Worm (Caenorhabditis elegans): Measurements from ENCODE around the gene F54C8.7.

The F54C8.7 gene

DNA sequence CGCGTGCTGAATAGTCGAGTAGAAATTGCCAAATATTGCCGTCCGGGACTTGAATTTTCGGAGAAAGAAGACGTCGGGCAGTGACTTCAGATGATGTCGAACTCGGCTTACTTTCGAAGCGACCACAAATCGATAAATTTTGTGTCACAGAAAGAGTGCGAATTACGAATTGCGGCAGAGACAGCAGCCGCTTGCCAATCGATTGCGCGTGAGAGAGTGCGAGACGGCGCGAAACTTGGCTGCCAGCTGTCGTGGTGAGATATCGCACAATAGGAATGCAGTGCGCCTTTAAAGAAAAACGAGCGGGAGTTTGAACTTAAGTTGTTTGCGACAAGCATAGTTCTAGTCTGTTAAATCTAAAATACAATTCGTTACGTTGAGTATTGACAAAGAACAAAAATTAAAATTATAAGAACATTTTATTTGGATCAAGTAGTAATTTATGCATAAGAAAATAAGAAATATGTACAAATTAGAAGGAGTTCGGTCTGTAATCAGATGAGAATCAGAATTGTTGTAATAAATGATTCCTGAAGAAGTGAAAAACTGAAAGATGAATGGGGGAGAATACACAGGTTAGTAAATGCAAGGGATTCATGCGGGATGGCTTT, 10.3 kb downstream of the F54C8.7 start, which contains the start of gene pir-2 (continued):
- peak; percentile 80 for TF ChIP-seq fkh-8 (tag; optimal IDR thresholded peaks at IDR 0.05)
- no peak for TF ChIP-seq sptf-1 (tag; optimal IDR thresholded peaks at IDR 0.05)
- peak; percentile 67 for TF ChIP-seq egl-13 (tag; optimal IDR thresholded peaks at IDR 0.05)
- TF ChIP-seq isw-1 (GFP tag; IDR thresholded peaks at IDR 0.05): peak; percentile 86
- peak; percentile 77 for TF ChIP-seq lin-13 (GFP tag; optimal IDR thresholded peaks at IDR 0.05)
- peak; percentile 33 for TF ChIP-seq C04F5.9 (tag; optimal IDR thresholded peaks at IDR 0.05)
- no peak for TF ChIP-seq pqm-1 (tag; optimal IDR thresholded peaks at IDR 0.05)
- peak; percentile 40 for TF ChIP-seq lin-39 (tag; optimal IDR thresholded peaks at IDR 0.05)
- TF ChIP-seq snu-23 (GFP tag; optimal IDR thresholded peaks at IDR 0.05): peak; percentile 89
- TF ChIP-seq C34B4.2 (tag; optimal IDR thresholded peaks at IDR 0.05): no peak
- no peak for TF ChIP-seq hlh-4 (tag; optimal IDR thresholded peaks at IDR 0.05)
- peak in 1 of 2 experiments; percentile 65 for TF ChIP-seq mdl-1 (tag; optimal IDR thresholded peaks at IDR 0.05)
- TF ChIP-seq ces-1 (GFP tag; optimal IDR thresholded peaks at IDR 0.05): no peak
- no peak; the same call in 1 of the 2 replicates for TF ChIP-seq unc-98 (GFP tag; IDR thresholded peaks at IDR 0.05)
- peak; percentile 70 for TF ChIP-seq nhr-90 (tag; optimal IDR thresholded peaks at IDR 0.05; ENCODE audit: poor library complexity)
- peak; percentile 47 for TF ChIP-seq aha-1 (tag; optimal IDR thresholded peaks at IDR 0.05)
- peak; percentile 92 for TF ChIP-seq skn-1 (tag; optimal IDR thresholded peaks at IDR 0.05)
- TF ChIP-seq jun-1 (tag; optimal IDR thresholded peaks at IDR 0.05): peak; percentile 84
- TF ChIP-seq swsn-7 (tag; optimal IDR thresholded peaks at IDR 0.05): peak; percentile 88
- TF ChIP-seq ceh-8 (GFP tag; optimal IDR thresholded peaks at IDR 0.05): peak; percentile 19
- peak; percentile 89 for TF ChIP-seq mep-1 (tag; optimal IDR thresholded peaks at IDR 0.05)
- TF ChIP-seq nhr-71 (tag; optimal IDR thresholded peaks at IDR 0.05): peak; percentile 91
- TF ChIP-seq rnt-1 (tag; optimal IDR thresholded peaks at IDR 0.05): peak; percentile 91
- TF ChIP-seq zag-1 (tag; optimal IDR thresholded peaks at IDR 0.05): no peak
- TF ChIP-seq dsc-1 (tag; optimal IDR thresholded peaks at IDR 0.05): peak; percentile 57
- TF ChIP-seq dpl-1 (GFP tag; optimal IDR thresholded peaks at IDR 0.05): peak; percentile 93 to 94 (median 94)
- no peak for TF ChIP-seq unc-30 (tag; optimal IDR thresholded peaks at IDR 0.05)
- no peak for TF ChIP-seq ceh-63 (GFP tag; optimal IDR thresholded peaks at IDR 0.05)
- peak; percentile 58 for TF ChIP-seq grh-1 (GFP tag; IDR thresholded peaks at IDR 0.05)
- peak in 1 of 2 experiments; percentile 57 for TF ChIP-seq ztf-11 (tag; optimal IDR thresholded peaks at IDR 0.05)
- TF ChIP-seq tbx-2 (tag; optimal IDR thresholded peaks at IDR 0.05): peak; percentile 88
- TF ChIP-seq egl-27 (tag; optimal IDR thresholded peaks at IDR 0.05): no peak
- peak; percentile 85 for TF ChIP-seq nhr-85 (tag)
- TF ChIP-seq nhr-19 (GFP tag; conservative IDR thresholded peaks at IDR 0.05): peak; percentile 85
- peak; percentile 94 to 96 for TF ChIP-seq efl-1 (optimal IDR thresholded peaks at IDR 0.05)
- peak; percentile 94 to 99 for TF ChIP-seq efl-1 (GFP tag; optimal IDR thresholded peaks at IDR 0.05 in 1 of 2)
- TF ChIP-seq aly-2 (tag; optimal IDR thresholded peaks at IDR 0.05): no peak
- peak; percentile 76 for TF ChIP-seq snpc-4 (tag; optimal IDR thresholded peaks at IDR 0.05)
- no peak for TF ChIP-seq unc-62 (GFP tag; optimal IDR thresholded peaks at IDR 0.05)

DNA sequence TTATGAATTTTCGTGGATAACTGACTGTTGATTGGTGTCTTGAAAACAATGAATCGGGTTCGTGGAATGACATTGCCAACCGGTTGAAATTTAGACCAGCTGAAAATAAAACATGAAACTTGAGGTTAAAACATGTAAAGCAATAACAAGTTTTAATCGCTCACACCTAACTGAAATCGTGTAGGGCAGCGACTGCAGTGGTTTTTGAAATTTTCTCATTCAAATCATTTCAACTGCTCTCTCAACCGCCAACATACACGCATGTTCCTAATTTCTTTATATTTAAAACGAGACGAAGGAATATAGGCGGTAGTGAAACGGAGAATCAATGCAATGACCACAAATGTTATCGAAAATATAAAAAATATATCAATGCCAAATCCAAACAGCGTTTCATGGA, 11.0 kb downstream of the F54C8.7 start:
- TF ChIP-seq isw-1 (GFP tag; IDR thresholded peaks at IDR 0.05) (no peak), ama-1 (optimal IDR thresholded peaks at IDR 0.05) (peak; percentile 36)

DNA sequence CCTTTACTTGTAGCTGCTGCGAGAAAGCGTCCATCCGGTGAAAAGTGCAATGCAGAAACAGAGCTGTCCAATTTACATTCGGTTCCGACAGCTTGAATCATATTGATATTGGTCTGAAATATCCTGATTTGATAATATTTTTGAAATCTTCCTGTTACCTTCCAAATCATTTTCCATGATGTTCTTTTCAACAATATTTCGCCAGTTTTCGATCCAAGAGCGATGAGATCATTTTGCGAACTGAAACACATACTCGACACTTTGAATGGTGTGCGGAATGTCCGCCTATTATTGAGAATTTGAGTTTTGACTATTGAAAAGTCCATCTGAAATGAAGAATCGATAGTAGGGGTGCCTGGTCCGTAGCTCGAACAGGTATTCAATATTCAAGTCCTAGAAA, 12.7 kb downstream of the F54C8.7 start, which contains the start of gene emb-30:
TSS of gene emb-30 (minus strand) at position 328 of the 400 bp plus-strand sequence.
- TF ChIP-seq lin-35 (GFP tag; optimal IDR thresholded peaks at IDR 0.05) (no peak), snu-23 (GFP tag; optimal IDR thresholded peaks at IDR 0.05) (no peak), ceh-90 (tag; optimal IDR thresholded peaks at IDR 0.05) (no peak), egl-27 (tag; optimal IDR thresholded peaks at IDR 0.05) (no peak), nhr-90 (tag; optimal IDR thresholded peaks at IDR 0.05; ENCODE audit: poor library complexity) (peak; percentile 7), nhr-11 (tag; optimal IDR thresholded peaks at IDR 0.05) (no peak), sptf-1 (tag; optimal IDR thresholded peaks at IDR 0.05) (no peak), nhr-85 (tag) (no peak), dsc-1 (tag; optimal IDR thresholded peaks at IDR 0.05) (no peak), mep-1 (tag; optimal IDR thresholded peaks at IDR 0.05) (no peak), mef-2 (tag; optimal IDR thresholded peaks at IDR 0.05) (no peak), unc-30 (tag; optimal IDR thresholded peaks at IDR 0.05) (no peak), alr-1 (tag; optimal IDR thresholded peaks at IDR 0.05; ENCODE audit: borderline replicate concordance) (no peak), ama-1 (optimal IDR thresholded peaks at IDR 0.05) (peak; percentile 52), pqm-1 (tag; optimal IDR thresholded peaks at IDR 0.05) (no peak), grh-1 (GFP tag; IDR thresholded peaks at IDR 0.05) (no peak)
